Fruit fly (Drosophila melanogaster): ENCODE measurements around the gene Ccm3.

Gene Ccm3

dm6 chr3R:15418824-15419530, 47.2 kb downstream of the Ccm3 start (continued):
- TF ChIP-seq Blimp-1 (GFP tag; optimal IDR thresholded peaks at IDR 0.05) (peak; percentile 69), Max (GFP tag; optimal IDR thresholded peaks at IDR 0.05) (peak; percentile 38), Dad (GFP tag; optimal IDR thresholded peaks at IDR 0.05) (no peak), lmd (GFP tag; IDR thresholded peaks at IDR 0.05) (peak; percentile 27; the same call in 1 of the 2 replicates), pan (optimal IDR thresholded peaks at IDR 0.05) (no peak), pan (GFP tag; optimal IDR thresholded peaks at IDR 0.05 in 1 of 2, IDR thresholded peaks at IDR 0.05 in 1 of 2) (peak in 1 of 2 experiments; percentile 34), CG15479 (GFP tag; optimal IDR thresholded peaks at IDR 0.05) (no peak), dan (GFP tag; IDR thresholded peaks at IDR 0.05) (no peak), CG14860 (GFP tag; IDR thresholded peaks at IDR 0.05; ENCODE audit: partially characterized antibody) (no peak), tin (GFP tag; optimal IDR thresholded peaks at IDR 0.05) (peak; percentile 55), odd (GFP tag; optimal IDR thresholded peaks at IDR 0.05) (peak; percentile 78), CG17802 (tag; optimal IDR thresholded peaks at IDR 0.05) (no peak), mld (GFP tag; IDR thresholded peaks at IDR 0.05; ENCODE audit: partially characterized antibody) (no peak), Xbp1 (GFP tag; optimal IDR thresholded peaks at IDR 0.05) (peak; percentile 72), CG10209 (GFP tag; optimal IDR thresholded peaks at IDR 0.05) (peak; percentile 81), Usf (GFP tag; optimal IDR thresholded peaks at IDR 0.05) (peak; percentile 70), pum (GFP tag; optimal IDR thresholded peaks at IDR 0.05) (no peak), CG7839 (tag; optimal IDR thresholded peaks at IDR 0.05) (peak; percentile 85), CG3065 (GFP tag; optimal IDR thresholded peaks at IDR 0.05) (no peak), ase (GFP tag; IDR thresholded peaks at IDR 0.05) (no peak), Bgb (GFP tag; IDR thresholded peaks at IDR 0.05; ENCODE audit: partially characterized antibody) (no peak), Atf6 (GFP tag; IDR thresholded peaks at IDR 0.05) (no peak; the same call in 1 of the 2 replicates), croc (GFP tag; conservative IDR thresholded peaks at IDR 0.05) (peak; percentile 60; the same call in 2 of the 3 replicates), CG7987 (GFP tag; optimal IDR thresholded peaks at IDR 0.05) (no peak), Vsx1 (GFP tag; optimal IDR thresholded peaks at IDR 0.05) (peak; percentile 75), CG11093 (GFP tag; IDR thresholded peaks at IDR 0.05) (no peak), Oaz (GFP tag; IDR thresholded peaks at IDR 0.05) (no peak), cwo (GFP tag; optimal IDR thresholded peaks at IDR 0.05) (peak; percentile 52), CG4424 (GFP tag; optimal IDR thresholded peaks at IDR 0.05) (peak; percentile 75), CG30020 (tag; optimal IDR thresholded peaks at IDR 0.05) (peak; percentile 43), dmrt11E (tag; optimal IDR thresholded peaks at IDR 0.05) (peak; percentile 95), CG10431 (GFP tag; optimal IDR thresholded peaks at IDR 0.05) (peak; percentile 55), CG8765 (GFP tag; IDR thresholded peaks at IDR 0.05) (no peak), CG18262 (tag; optimal IDR thresholded peaks at IDR 0.05) (peak; percentile 93), CG15696 (tag; optimal IDR thresholded peaks at IDR 0.05) (peak; percentile 93), crc (GFP tag; optimal IDR thresholded peaks at IDR 0.05) (no peak), caup (GFP tag; optimal IDR thresholded peaks at IDR 0.05; ENCODE audit: severe bottlenecking) (peak; percentile 42), CG2875 (GFP tag; optimal IDR thresholded peaks at IDR 0.05) (peak; percentile 56), exex (tag; optimal IDR thresholded peaks at IDR 0.05) (no peak), ap (GFP tag; IDR thresholded peaks at IDR 0.05) (0 out of 2 replicates have a peak, but pooled peaks have one; percentile 24), bbx (GFP tag; IDR thresholded peaks at IDR 0.05; ENCODE audit: partially characterized antibody) (no peak), tio (GFP tag; optimal IDR thresholded peaks at IDR 0.05) (peak; percentile 81), run (tag; optimal IDR thresholded peaks at IDR 0.05) (peak; percentile 67), sd (tag; optimal IDR thresholded peaks at IDR 0.05) (peak; percentile 20), YL-1 (GFP tag; optimal IDR thresholded peaks at IDR 0.05) (peak; percentile 14), sqz (GFP tag; optimal IDR thresholded peaks at IDR 0.05) (peak; percentile 32), Gsc (GFP tag; IDR thresholded peaks at IDR 0.05) (no peak), Dp (GFP tag; optimal IDR thresholded peaks at IDR 0.05) (no peak), maf-S (GFP tag; optimal IDR thresholded peaks at IDR 0.05) (no peak)
